Fruit fly (Drosophila melanogaster): Measurements from ENCODE around the gene tinc.

DNA sequence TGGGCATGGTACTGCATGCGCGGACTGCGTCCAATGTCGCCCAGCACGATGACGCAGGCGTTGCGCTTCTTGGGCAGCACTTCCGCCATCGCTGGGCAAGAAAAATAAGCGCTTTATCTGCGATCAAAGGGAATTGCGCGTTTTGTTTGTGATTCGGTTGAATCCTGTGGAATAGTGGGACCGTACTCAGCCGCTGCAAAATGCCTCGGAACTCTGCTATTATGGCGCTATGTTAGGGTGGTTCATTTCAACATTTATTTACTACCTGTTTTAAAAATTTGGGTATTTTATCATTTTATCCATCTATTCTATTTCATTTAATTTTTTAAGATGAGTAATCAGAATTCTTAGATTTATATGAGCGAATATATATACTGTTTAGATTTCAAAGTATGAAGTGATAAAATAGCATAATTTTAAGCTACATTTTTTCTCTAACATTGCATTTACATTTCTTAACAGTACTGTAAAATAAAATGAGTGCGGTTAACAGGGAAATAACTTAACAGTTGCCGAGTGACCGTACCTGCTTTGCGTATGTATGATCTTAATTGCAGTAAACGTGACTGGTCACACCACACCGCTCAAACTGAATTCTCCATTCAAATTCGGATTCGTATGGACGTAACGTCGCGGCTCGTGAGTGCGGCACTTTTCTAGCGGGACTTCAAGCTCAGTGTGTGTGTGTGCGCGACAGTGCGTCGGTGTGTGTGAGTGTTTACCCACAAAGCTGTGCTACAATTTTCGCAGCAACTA, at the start of gene tinc, which contains the start of gene Alg1:
- TF ChIP-seq Sox14 (GFP tag; optimal IDR thresholded peaks at IDR 0.05) (peak; percentile 4), Sox102F (GFP tag; optimal IDR thresholded peaks at IDR 0.05) (no peak), Blimp-1 (GFP tag; optimal IDR thresholded peaks at IDR 0.05) (no peak), vri (GFP tag; optimal IDR thresholded peaks at IDR 0.05) (no peak), achi (GFP tag; optimal IDR thresholded peaks at IDR 0.05) (no peak), acj6 (GFP tag; optimal IDR thresholded peaks at IDR 0.05) (no peak), dsx (GFP tag; optimal IDR thresholded peaks at IDR 0.05; ENCODE audit: poor library complexity, severe bottlenecking) (peak; percentile 63), CG11902 (GFP tag; optimal IDR thresholded peaks at IDR 0.05) (peak; percentile 23), Hr4 (GFP tag; optimal IDR thresholded peaks at IDR 0.05) (no peak), CG8319 (GFP tag; optimal IDR thresholded peaks at IDR 0.05) (no peak)
